Worm (Caenorhabditis elegans): ENCODE results near the gene pro-2.

Gene pro-2

ce11 chrII:10345012-10345411, at the start of gene pro-2:
TSS of gene pro-2 (minus strand) at chrII:10345112.
- TF ChIP-seq elt-1 (tag; optimal IDR thresholded peaks at IDR 0.05): no peak
- TF ChIP-seq nhr-67 (tag; optimal IDR thresholded peaks at IDR 0.05): no peak
- no peak for TF ChIP-seq aly-2 (tag; optimal IDR thresholded peaks at IDR 0.05)
- TF ChIP-seq ceh-28 (tag; optimal IDR thresholded peaks at IDR 0.05): no peak
- no peak for TF ChIP-seq sea-2 (GFP tag; optimal IDR thresholded peaks at IDR 0.05)

DNA sequence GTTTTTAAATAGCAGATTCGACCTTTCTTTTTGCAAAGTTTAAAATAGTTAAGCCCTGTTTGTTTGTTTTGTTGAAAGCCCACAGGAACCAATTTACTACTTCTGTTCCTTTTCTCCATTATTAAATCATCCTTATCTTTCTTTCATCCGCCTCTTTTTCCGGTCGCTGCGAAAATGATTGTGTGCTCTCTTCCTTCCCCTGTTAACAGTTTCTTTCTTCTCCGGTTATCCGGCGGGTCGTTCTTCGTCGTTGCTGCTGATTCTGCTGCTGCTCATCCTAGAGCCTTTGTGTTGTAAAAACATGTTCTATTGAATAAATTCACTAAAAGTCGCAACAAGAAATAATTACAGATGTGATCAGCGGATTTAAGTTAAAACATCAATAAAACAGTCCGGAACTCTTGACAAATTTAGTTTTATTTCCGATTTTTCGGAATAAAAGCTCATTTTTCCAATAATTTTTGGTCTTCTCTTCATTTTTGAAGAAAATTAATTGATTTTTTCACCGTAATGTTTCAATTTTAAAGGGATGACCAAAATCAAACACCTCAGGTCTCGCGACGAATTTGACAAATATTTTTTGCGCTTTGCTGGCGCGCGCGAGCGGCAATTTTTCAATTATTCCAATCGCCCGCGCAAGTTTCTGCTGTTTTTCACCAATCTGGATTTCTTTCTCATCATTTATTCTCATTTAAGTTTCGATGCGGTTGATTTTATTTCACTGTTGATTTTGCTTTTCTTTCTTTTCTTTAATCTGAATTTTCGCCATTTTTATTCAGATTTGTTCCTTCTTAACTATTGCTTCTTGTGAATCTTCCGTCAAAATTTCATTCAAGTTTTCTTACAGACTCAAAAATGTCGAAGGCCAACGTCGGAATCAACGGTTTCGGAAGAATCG, 48.6 kb upstream of the pro-2 start, which contains the start of gene gpd-1:
Gene gpd-1, plus strand, starts transcription at position 848 of the 898 bp plus-strand sequence.
- TF ChIP-seq daf-12 (tag; optimal IDR thresholded peaks at IDR 0.05): no peak
- TF ChIP-seq lin-39 (tag; optimal IDR thresholded peaks at IDR 0.05): no peak
- no peak for TF ChIP-seq ceh-16 (tag; optimal IDR thresholded peaks at IDR 0.05)
- no peak for TF ChIP-seq mml-1 (tag; optimal IDR thresholded peaks at IDR 0.05)
- TF ChIP-seq nhr-77 (tag; optimal IDR thresholded peaks at IDR 0.05): no peak
- no peak for TF ChIP-seq unc-39 (tag; optimal IDR thresholded peaks at IDR 0.05)
- TF ChIP-seq nhr-25 (tag; optimal IDR thresholded peaks at IDR 0.05): no peak
- TF ChIP-seq ceh-82 (tag; optimal IDR thresholded peaks at IDR 0.05): no peak
- no peak for TF ChIP-seq pqm-1 (tag; optimal IDR thresholded peaks at IDR 0.05)
- no peak for TF ChIP-seq tbx-2 (tag; optimal IDR thresholded peaks at IDR 0.05)
- TF ChIP-seq nhr-67 (tag; optimal IDR thresholded peaks at IDR 0.05): no peak
- TF ChIP-seq pha-4 (tag; optimal IDR thresholded peaks at IDR 0.05): no peak
- no peak for TF ChIP-seq R02D3.7 (tag; optimal IDR thresholded peaks at IDR 0.05)
- TF ChIP-seq ceh-9 (tag; optimal IDR thresholded peaks at IDR 0.05): no peak
- TF ChIP-seq unc-62 (GFP tag; optimal IDR thresholded peaks at IDR 0.05): no peak

DNA sequence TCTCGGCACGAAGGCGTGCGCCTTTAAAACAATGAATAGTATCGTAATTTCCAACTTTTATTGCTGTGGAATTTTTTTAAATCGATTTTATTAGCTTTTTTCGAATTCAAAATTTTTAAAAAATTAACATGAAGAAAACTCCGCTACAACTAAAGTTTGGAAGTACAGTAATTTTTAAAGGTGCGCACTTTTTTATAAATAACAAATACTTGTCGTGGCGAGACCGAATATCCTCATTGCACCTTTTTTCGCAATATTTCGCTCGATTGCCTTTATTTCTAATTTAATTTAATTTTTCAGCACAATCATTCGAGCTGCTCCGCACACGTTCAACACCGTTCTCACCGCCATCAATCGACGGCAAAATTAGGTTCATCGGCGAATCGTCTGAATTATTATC, 45.9 kb upstream of the pro-2 start, which contains the start of the genes T09F3.2 and T09F3.7:
Gene T09F3.2, plus strand, starts transcription at position 301 of the 400 bp plus-strand sequence.
Gene T09F3.7, plus strand, starts transcription at position 315 of the 400 bp plus-strand sequence.
- TF ChIP-seq ama-1 (optimal IDR thresholded peaks at IDR 0.05) (peak; percentile 4), daf-12 (tag; optimal IDR thresholded peaks at IDR 0.05) (no peak)

- TF ChIP-seq pha-4 (tag; optimal IDR thresholded peaks at IDR 0.05): peak; percentile 27
- TF ChIP-seq lin-39 (tag; optimal IDR thresholded peaks at IDR 0.05): peak; percentile 38
- TF ChIP-seq nhr-12 (tag; optimal IDR thresholded peaks at IDR 0.05): no peak
- no peak for TF ChIP-seq nhr-67 (tag; optimal IDR thresholded peaks at IDR 0.05)
- TF ChIP-seq nhr-28 (tag; optimal IDR thresholded peaks at IDR 0.05): no peak
- TF ChIP-seq zag-1 (tag; optimal IDR thresholded peaks at IDR 0.05): no peak
- TF ChIP-seq nhr-23 (tag; optimal IDR thresholded peaks at IDR 0.05): peak; percentile 78
- TF ChIP-seq R02D3.7 (tag; optimal IDR thresholded peaks at IDR 0.05): no peak
- peak; percentile 56 for TF ChIP-seq nfya-1 (tag; optimal IDR thresholded peaks at IDR 0.05; ENCODE audit: insufficient read depth)
- TF ChIP-seq unc-39 (tag; optimal IDR thresholded peaks at IDR 0.05): no peak
- TF ChIP-seq egl-5 (tag; optimal IDR thresholded peaks at IDR 0.05): no peak
- no peak for TF ChIP-seq fkh-2 (tag; optimal IDR thresholded peaks at IDR 0.05)
- TF ChIP-seq nhr-76 (tag; optimal IDR thresholded peaks at IDR 0.05): no peak
- peak; percentile 71 for TF ChIP-seq nhr-25 (tag; optimal IDR thresholded peaks at IDR 0.05)
- TF ChIP-seq nhr-77 (tag; optimal IDR thresholded peaks at IDR 0.05): no peak
- TF ChIP-seq skn-1 (tag; optimal IDR thresholded peaks at IDR 0.05): no peak
- TF ChIP-seq ztf-11 (tag; optimal IDR thresholded peaks at IDR 0.05): no peak
- TF ChIP-seq snpc-4 (tag; optimal IDR thresholded peaks at IDR 0.05): no peak
- TF ChIP-seq jun-1 (tag; optimal IDR thresholded peaks at IDR 0.05): peak; percentile 58
- TF ChIP-seq tbx-2 (tag; optimal IDR thresholded peaks at IDR 0.05): peak; percentile 18
- TF ChIP-seq elt-2 (tag; optimal IDR thresholded peaks at IDR 0.05): peak; percentile 44
- TF ChIP-seq nhr-43 (tag; optimal IDR thresholded peaks at IDR 0.05; ENCODE audit: poor library complexity, severe bottlenecking): peak; percentile 77
- no peak for TF ChIP-seq fkh-10 (GFP tag; optimal IDR thresholded peaks at IDR 0.05)
- no peak for TF ChIP-seq elt-1 (tag; optimal IDR thresholded peaks at IDR 0.05)
- TF ChIP-seq egl-27 (tag; optimal IDR thresholded peaks at IDR 0.05): no peak
- no peak for TF ChIP-seq daf-12 (tag; optimal IDR thresholded peaks at IDR 0.05)
- TF ChIP-seq lin-15B (tag; optimal IDR thresholded peaks at IDR 0.05): no peak
- TF ChIP-seq ceh-28 (tag; optimal IDR thresholded peaks at IDR 0.05): no peak
- TF ChIP-seq nhr-11 (tag; optimal IDR thresholded peaks at IDR 0.05): peak; percentile 39
- TF ChIP-seq hmg-11 (tag; optimal IDR thresholded peaks at IDR 0.05): no peak
- TF ChIP-seq nhr-237 (tag; optimal IDR thresholded peaks at IDR 0.05): no peak
- TF ChIP-seq ztf-4 (tag; optimal IDR thresholded peaks at IDR 0.05): no peak
- no peak for TF ChIP-seq eor-1 (tag; optimal IDR thresholded peaks at IDR 0.05)
- no peak for TF ChIP-seq ZK546.5 (tag; optimal IDR thresholded peaks at IDR 0.05)
- TF ChIP-seq ceh-82 (tag; optimal IDR thresholded peaks at IDR 0.05): no peak
- no peak for TF ChIP-seq lsy-12 (tag; optimal IDR thresholded peaks at IDR 0.05)
- TF ChIP-seq unc-62 (GFP tag; optimal IDR thresholded peaks at IDR 0.05): no peak
- no peak for TF ChIP-seq sea-2 (GFP tag; optimal IDR thresholded peaks at IDR 0.05)
These were observed 45.4 kb upstream of the pro-2 start for ce11 chrII:10390250-10390821.

Measured in whole organism, L3 larva.